Fruit fly (Drosophila melanogaster) whole organism, prepupa: Measurements from ENCODE around the gene eEF1gamma.

ENCODE experiments used
- CG16779 ChIP-seq: fragments of 200-800 bp; sonication (Bioruptor generic); optimal IDR thresholded peaks from 3 replicates; lab custom pipeline; 2017; ENCODE audit warnings: missing biosample characterization, mild to moderate bottlenecking, missing genetic modification characterization
- CG6854 ChIP-seq: fragments of 200-800 bp; sonication (Bioruptor generic); optimal IDR thresholded peaks from 2 replicates; lab custom pipeline; 2017; ENCODE audit warnings: missing biosample characterization, mild to moderate bottlenecking, missing genetic modification characterization
- CG8119 ChIP-seq: fragments of 200-800 bp; sonication (Bioruptor generic); IDR thresholded peaks from 3 replicates; pipeline ENCODE4 v1.3.6; 2022; ENCODE audit warnings: missing biosample characterization, missing genetic modification characterization
- CG8632 ChIP-seq: fragments of 200-800 bp; sonication (Bioruptor generic); optimal IDR thresholded peaks from 3 replicates; lab custom pipeline; 2016; ENCODE audit warnings: missing biosample characterization, missing genetic modification characterization
- CG9139 ChIP-seq: fragments of 200-800 bp; sonication (Bioruptor generic); optimal IDR thresholded peaks from 3 replicates; lab custom pipeline; 2017; ENCODE audit warnings: missing biosample characterization, mild to moderate bottlenecking, missing genetic modification characterization
- Met ChIP-seq: fragments of 200-800 bp; sonication (Bioruptor generic); optimal IDR thresholded peaks from 3 replicates; lab custom pipeline; 2016; ENCODE audit warnings: missing biosample characterization, missing genetic modification characterization
- Sox102F ChIP-seq: fragments of 200-800 bp; sonication (Bioruptor generic); optimal IDR thresholded peaks from 2 replicates; lab custom pipeline; 2016; ENCODE audit warnings: missing biosample characterization, mild to moderate bottlenecking, missing genetic modification characterization
- cyc ChIP-seq: fragments of 200-800 bp; sonication (Bioruptor generic); optimal IDR thresholded peaks from 3 replicates; lab custom pipeline; 2016; ENCODE audit warnings: missing biosample characterization, missing genetic modification characterization
- dac ChIP-seq: fragments of 200-800 bp; sonication (Bioruptor generic); optimal IDR thresholded peaks from 2 replicates; lab custom pipeline; 2017; ENCODE audit warnings: missing biosample characterization, mild to moderate bottlenecking, missing genetic modification characterization
- dsx ChIP-seq: fragments of 200-800 bp; optimal IDR thresholded peaks from 3 replicates; lab custom pipeline; 2019; ENCODE audit warnings: missing biosample characterization, mild to moderate bottlenecking, missing genetic modification characterization, moderate library complexity; ENCODE audit not compliant: poor library complexity, severe bottlenecking
- fd85E ChIP-seq: fragments of 200-800 bp; sonication (Bioruptor generic); optimal IDR thresholded peaks from 3 replicates; lab custom pipeline; 2016; ENCODE audit warnings: missing biosample characterization, missing genetic modification characterization
- svp ChIP-seq: fragments of 200-800 bp; sonication (Bioruptor generic); peaks from one replicate; lab custom pipeline; 2016; ENCODE audit warnings: missing biosample characterization, missing genetic modification characterization

- TF ChIP-seq dac (GFP tag; lab: Kevin White, UChicago) (no peak), Sox102F (no peak), CG6854 (GFP tag; lab: Kevin White, UChicago) (no peak), CG16779 (tag; lab: Kevin White, UChicago) (no peak), Met (GFP tag; lab: Kevin White, UChicago) (no peak), CG8632 (no peak), CG9139 (GFP tag; lab: Kevin White, UChicago) (no peak), fd85E (GFP tag; lab: Kevin White, UChicago) (no peak), cyc (GFP tag; lab: Kevin White, UChicago) (no peak), svp (GFP tag; lab: Kevin White, UChicago) (no peak), CG8119 (GFP tag; lab: Robert Waterston, UW) (no peak), dsx (GFP tag; lab: Kevin White, UChicago) (no peak)
Observed at dm6 chr3R:29229958-29230357, 10.0 kb downstream of the eEF1gamma start.
